Fruit fly (Drosophila melanogaster) whole organism, embryonic: ENCODE measurements around the gene Pxd.

Experiments used
- CG12769 ChIP-seq: fragments of 200-800 bp; sonication (Bioruptor generic); optimal IDR thresholded peaks from 2 replicates; lab custom pipeline; 2019; ENCODE audit warnings: missing biosample characterization, mild to moderate bottlenecking, missing genetic modification characterization, moderate library complexity
- CG15011 ChIP-seq: fragments of 200-800 bp; sonication (Bioruptor generic); optimal IDR thresholded peaks from 3 replicates; lab custom pipeline; 2018; ENCODE audit warnings: missing biosample characterization, mild to moderate bottlenecking, missing genetic modification characterization
- CG1529 ChIP-seq: fragments of 200-800 bp; sonication (Bioruptor generic); optimal IDR thresholded peaks from 3 replicates; lab custom pipeline; 2018; ENCODE audit warnings: missing biosample characterization, missing genetic modification characterization
- CG15479 ChIP-seq: fragments of 200-800 bp; sonication (Bioruptor generic); optimal IDR thresholded peaks from 3 replicates; lab custom pipeline; 2019; ENCODE audit warnings: missing biosample characterization, mild to moderate bottlenecking, missing genetic modification characterization, moderate library complexity
- CG1603 ChIP-seq: fragments of 200-800 bp; sonication (Bioruptor generic); optimal IDR thresholded peaks from 2 replicates; lab custom pipeline; 2019; ENCODE audit warnings: missing biosample characterization, mild to moderate bottlenecking, missing genetic modification characterization, moderate library complexity
- CG16815 ChIP-seq: fragments of 200-800 bp; sonication (Bioruptor generic); optimal IDR thresholded peaks from 3 replicates; lab custom pipeline; 2017; ENCODE audit warnings: missing biosample characterization, mild to moderate bottlenecking, missing genetic modification characterization
- CG17612 ChIP-seq: fragments of 200-800 bp; sonication (Bioruptor generic); IDR thresholded peaks from 2 replicates; pipeline ENCODE4 v1.3.6; 2022; ENCODE audit warnings: missing biosample characterization, missing genetic modification characterization
- CG2120 ChIP-seq: fragments of 200-800 bp; sonication (Bioruptor generic); optimal IDR thresholded peaks from 3 replicates; lab custom pipeline; 2016; ENCODE audit warnings: missing biosample characterization, missing genetic modification characterization
- CG2129 ChIP-seq: fragments of 200-800 bp; sonication (Bioruptor generic); IDR thresholded peaks from 2 replicates; pipeline ENCODE4 v1.3.6; 2022; ENCODE audit warnings: missing biosample characterization, missing genetic modification characterization; ENCODE audit not compliant: partially characterized antibody
- CG2678 ChIP-seq: fragments of 200-800 bp; sonication (Bioruptor generic); optimal IDR thresholded peaks from 3 replicates; lab custom pipeline; 2019; ENCODE audit warnings: missing biosample characterization, mild to moderate bottlenecking, missing genetic modification characterization, moderate library complexity
- CG31224 ChIP-seq: fragments of 200-800 bp; sonication (Bioruptor generic); IDR thresholded peaks from 2 replicates; pipeline ENCODE4 v1.3.6; 2022; ENCODE audit warnings: missing biosample characterization, missing genetic modification characterization
- CG3407 ChIP-seq: fragments of 200-800 bp; sonication (Bioruptor generic); optimal IDR thresholded peaks from 2 replicates; lab custom pipeline; 2018; ENCODE audit warnings: missing biosample characterization, mild to moderate bottlenecking, missing genetic modification characterization
- CG6813 ChIP-seq: fragments of 200-800 bp; sonication (Bioruptor generic); optimal IDR thresholded peaks from 2 replicates; lab custom pipeline; 2017; ENCODE audit warnings: missing biosample characterization, missing genetic modification characterization, mild to moderate bottlenecking, moderate library complexity, missing genetic modification reagents
- CG7357 ChIP-seq: fragments of 200-800 bp; sonication (Bioruptor generic); IDR thresholded peaks from 3 replicates; pipeline ENCODE4 v1.3.6; 2022; ENCODE audit warnings: missing biosample characterization, missing genetic modification characterization
- CoRest ChIP-seq: fragments of 200-800 bp; sonication (Bioruptor generic); optimal IDR thresholded peaks from 3 replicates; lab custom pipeline; 2018; ENCODE audit warnings: missing biosample characterization, mild to moderate bottlenecking, missing genetic modification characterization, moderate library complexity
- Doc3 ChIP-seq: fragments of 200-800 bp; sonication (Bioruptor generic); IDR thresholded peaks from 3 replicates; pipeline ENCODE4 v1.3.6; 2022; ENCODE audit warnings: missing biosample characterization, missing genetic modification characterization; ENCODE audit not compliant: partially characterized antibody
- Dref ChIP-seq: fragments of 200-800 bp; sonication (Bioruptor generic); IDR thresholded peaks from 2 replicates; pipeline ENCODE4 v1.3.6; 2022; ENCODE audit warnings: missing biosample characterization, missing genetic modification characterization
- Drgx ChIP-seq: fragments of 200-800 bp; sonication (Bioruptor generic); IDR thresholded peaks from 2 replicates; pipeline ENCODE4 v1.3.6; 2022; ENCODE audit warnings: missing biosample characterization, missing genetic modification characterization
- Eip74EF ChIP-seq, 2 experiments: fragments of 200-800 bp in 1 of 2; fragments of >200 bp in 1 of 2; sonication (Bioruptor generic) in 1 of 2; optimal IDR thresholded peaks; 2 replicates each; lab custom pipeline; 2017 to 2019; ENCODE audit warnings: missing biosample characterization in 2 of 2, missing genetic modification characterization in 2 of 2, mild to moderate bottlenecking in 1 of 2, moderate library complexity in 1 of 2
- Elba2 ChIP-seq: fragments of 200-800 bp; sonication (Bioruptor generic); optimal IDR thresholded peaks from 3 replicates; lab custom pipeline; 2016; ENCODE audit warnings: missing biosample characterization, missing genetic modification characterization
- HLH54F ChIP-seq: fragments of 200-800 bp; sonication (Bioruptor generic); optimal IDR thresholded peaks from 3 replicates; lab custom pipeline; 2016; ENCODE audit warnings: missing biosample characterization, missing genetic modification characterization
- Hand ChIP-seq: fragments of 200-800 bp; sonication (Bioruptor generic); optimal IDR thresholded peaks from 2 replicates; lab custom pipeline; 2017; ENCODE audit warnings: mild to moderate bottlenecking, missing biosample characterization, missing genetic modification reagents, missing genetic modification characterization
- Mad ChIP-seq: fragments of 200-800 bp; sonication (Bioruptor generic); optimal IDR thresholded peaks from 2 replicates; lab custom pipeline; 2016; ENCODE audit warnings: missing biosample characterization, missing genetic modification characterization
- Max ChIP-seq: fragments of 200-800 bp; sonication (Bioruptor generic); optimal IDR thresholded peaks from 2 replicates; lab custom pipeline; 2016; ENCODE audit warnings: missing biosample characterization, mild to moderate bottlenecking, missing genetic modification characterization
- Oli ChIP-seq: fragments of 200-800 bp; sonication (Bioruptor generic); optimal IDR thresholded peaks from 2 replicates; lab custom pipeline; 2018; ENCODE audit warnings: missing biosample characterization, mild to moderate bottlenecking, missing genetic modification characterization, moderate library complexity
- Pdp1 ChIP-seq, 2 experiments: fragments of 200-800 bp; sonication (Bioruptor generic); optimal IDR thresholded peaks; 3 replicates each; lab custom pipeline; 2016; ENCODE audit warnings: missing biosample characterization in 2 of 2, missing genetic modification characterization in 2 of 2, mild to moderate bottlenecking in 1 of 2, moderate library complexity in 1 of 2
- Ptx1 ChIP-seq: fragments of 200-800 bp; sonication (Bioruptor generic); IDR thresholded peaks from 2 replicates; pipeline ENCODE4 v1.3.6; 2022; ENCODE audit warnings: missing biosample characterization, missing genetic modification characterization
- Sox102F ChIP-seq: fragments of 200-800 bp; sonication (Bioruptor generic); optimal IDR thresholded peaks from 2 replicates; lab custom pipeline; 2018; ENCODE audit warnings: missing biosample characterization, mild to moderate bottlenecking, missing genetic modification characterization, moderate library complexity
- Xrp1 ChIP-seq: fragments of 200-800 bp; sonication (Bioruptor generic); IDR thresholded peaks from 2 replicates; pipeline ENCODE4 v1.3.6; 2022; ENCODE audit warnings: missing biosample characterization, missing genetic modification characterization
- bigmax ChIP-seq: fragments of 200-800 bp; sonication (Bioruptor generic); optimal IDR thresholded peaks from 2 replicates; lab custom pipeline; 2018; ENCODE audit warnings: missing biosample characterization, mild to moderate bottlenecking, missing genetic modification characterization
- br ChIP-seq: fragments of >200 bp; optimal IDR thresholded peaks from 2 replicates; lab custom pipeline; 2017
- bsh ChIP-seq, 2 experiments: fragments of 200-800 bp; sonication (Bioruptor generic); optimal IDR thresholded peaks; 2 replicates each; lab custom pipeline; 2017 to 2018; ENCODE audit warnings: mild to moderate bottlenecking in 2 of 2, missing biosample characterization in 2 of 2, missing genetic modification characterization in 2 of 2, moderate library complexity in 1 of 2
- cad ChIP-seq: fragments of >200 bp; optimal IDR thresholded peaks from 2 replicates; lab custom pipeline; 2017; ENCODE audit warnings: missing biosample characterization, missing genetic modification characterization
- cas ChIP-seq: fragments of 200-800 bp; sonication (Bioruptor generic); IDR thresholded peaks from 2 replicates; pipeline ENCODE4 v1.3.6; 2022; ENCODE audit warnings: missing biosample characterization, missing genetic modification characterization
- cwo ChIP-seq: fragments of 200-800 bp; sonication (Bioruptor generic); optimal IDR thresholded peaks from 3 replicates; lab custom pipeline; 2017; ENCODE audit warnings: missing biosample characterization, missing genetic modification characterization, mild to moderate bottlenecking, moderate library complexity, missing genetic modification reagents
- dimm ChIP-seq: fragments of 200-800 bp; sonication (Bioruptor generic); IDR thresholded peaks from 2 replicates; pipeline ENCODE4 v1.3.6; 2022; ENCODE audit warnings: missing biosample characterization, missing genetic modification characterization
- dmrt99B ChIP-seq: fragments of 200-800 bp; sonication (Bioruptor generic); optimal IDR thresholded peaks from 2 replicates; lab custom pipeline; 2018; ENCODE audit warnings: missing biosample characterization, mild to moderate bottlenecking, missing genetic modification characterization, moderate library complexity
- dpn ChIP-seq, 2 experiments: fragments of 200-800 bp; sonication (Bioruptor generic); optimal IDR thresholded peaks; 3 replicates each; lab custom pipeline; 2016; ENCODE audit warnings: missing biosample characterization in 2 of 2, missing genetic modification characterization in 2 of 2
- emc ChIP-seq: fragments of 200-800 bp; sonication (Bioruptor generic); optimal IDR thresholded peaks from 2 replicates; lab custom pipeline; 2016; ENCODE audit warnings: missing biosample characterization, missing genetic modification characterization
- ems ChIP-seq: fragments of 200-800 bp; sonication (Bioruptor generic); optimal IDR thresholded peaks from 3 replicates; lab custom pipeline; 2016; ENCODE audit warnings: missing biosample characterization, missing genetic modification characterization
- gem ChIP-seq: fragments of 200-800 bp; sonication (Bioruptor generic); optimal IDR thresholded peaks from 2 replicates; lab custom pipeline; 2019; ENCODE audit warnings: missing biosample characterization, mild to moderate bottlenecking, missing genetic modification characterization, moderate library complexity
- gt ChIP-seq: fragments of 200-800 bp; sonication (Bioruptor generic); IDR thresholded peaks from 2 replicates; pipeline ENCODE4 v1.3.6; 2022; ENCODE audit warnings: missing biosample characterization, missing genetic modification characterization
- hth ChIP-seq: fragments of >200 bp; optimal IDR thresholded peaks from 2 replicates; lab custom pipeline; 2017; ENCODE audit warnings: inconsistent platforms
- nau ChIP-seq: fragments of 200-800 bp; sonication (Bioruptor generic); optimal IDR thresholded peaks from 3 replicates; lab custom pipeline; 2017; ENCODE audit warnings: missing biosample characterization, mild to moderate bottlenecking, missing genetic modification characterization, missing genetic modification reagents
- onecut ChIP-seq: fragments of 200-800 bp; sonication (Bioruptor generic); IDR thresholded peaks from 2 replicates; pipeline ENCODE4 v1.3.6; 2022; ENCODE audit warnings: missing biosample characterization, missing genetic modification characterization
- pan ChIP-seq, 4 experiments: fragments of >200 bp in 3 of 4; fragments of 200-800 bp in 1 of 4; sonication (Bioruptor generic) in 1 of 4; optimal IDR thresholded peaks in 3 of 4; IDR thresholded peaks in 1 of 4; 2 replicates each; pipeline versions ENCODE4 v1.3.6 to Lab custom; 2017 to 2022; ENCODE audit warnings: missing biosample characterization in 2 of 4, missing genetic modification characterization in 2 of 4, mixed read lengths in 1 of 4
- pita ChIP-seq: fragments of 200-800 bp; sonication (Bioruptor generic); optimal IDR thresholded peaks from 2 replicates; lab custom pipeline; 2017; ENCODE audit warnings: missing biosample characterization, mild to moderate bottlenecking, missing genetic modification characterization
- sc ChIP-seq, 3 experiments: fragments of >200 bp in 2 of 3; fragments of 200-800 bp in 1 of 3; sonication (Bioruptor generic) in 1 of 3; optimal IDR thresholded peaks; 2 replicates in 2 of 3; 3 replicates in 1 of 3; lab custom pipeline; 2017; ENCODE audit warnings: mild to moderate bottlenecking in 1 of 3, missing biosample characterization in 1 of 3, missing genetic modification characterization in 1 of 3, missing genetic modification reagents in 1 of 3
- slp2 ChIP-seq: fragments of 200-800 bp; sonication (Bioruptor generic); optimal IDR thresholded peaks from 2 replicates; lab custom pipeline; 2016; ENCODE audit warnings: missing biosample characterization, missing genetic modification characterization
- sr ChIP-seq: fragments of 200-800 bp; sonication (Bioruptor generic); IDR thresholded peaks from 3 replicates; pipeline ENCODE4 v1.3.6; 2022; ENCODE audit warnings: missing biosample characterization, missing genetic modification characterization

Pxd gene

dm6 chr3R:16987924-16988298 lies 26.5 kb upstream of the Pxd start:
- TF ChIP-seq Sox102F (GFP tag; lab: Kevin White, UChicago) (peak; percentile 11), CoRest (tag; lab: Kevin White, UChicago) (no peak), gem (tag; lab: Kevin White, UChicago) (peak; percentile 36), Mad (GFP tag; lab: Kevin White, UChicago) (no peak), pita (GFP tag; lab: Kevin White, UChicago) (no peak), CG16815 (GFP tag; lab: Kevin White, UChicago) (no peak), br (lab: Kevin White, UChicago) (no peak), CG2129 (GFP tag; lab: Robert Waterston, UW) (no peak), CG3407 (GFP tag; lab: Kevin White, UChicago) (no peak), CG2120 (GFP tag; lab: Kevin White, UChicago) (peak; percentile 2), Doc3 (GFP tag; lab: Robert Waterston, UW) (no peak), emc (GFP tag; lab: Kevin White, UChicago) (no peak), cwo (GFP tag; lab: Kevin White, UChicago) (no peak), cas (no peak), CG12769 (tag; lab: Kevin White, UChicago) (no peak), Ptx1 (GFP tag; lab: Robert Waterston, UW) (no peak), onecut (GFP tag; lab: Robert Waterston, UW) (no peak), sr (GFP tag; lab: Robert Waterston, UW) (no peak), Pdp1 (GFP tag; optimal IDR thresholded peaks at IDR 0.05; lab: Kevin White, UChicago) (peak in 1 of 2 experiments; percentile 44), CG2678 (tag; lab: Kevin White, UChicago) (peak; percentile 8), cad (GFP tag; lab: Kevin White, UChicago) (no peak), CG15011 (GFP tag; lab: Kevin White, UChicago) (no peak), CG15479 (GFP tag; lab: Kevin White, UChicago) (no peak), hth (lab: Kevin White, UChicago) (no peak), dimm (GFP tag; lab: Robert Waterston, UW) (no peak), CG6813 (GFP tag; lab: Kevin White, UChicago) (no peak), bsh (GFP tag; optimal IDR thresholded peaks at IDR 0.05; lab: Kevin White, UChicago) (no peak), slp2 (GFP tag; lab: Kevin White, UChicago) (no peak), dpn (GFP tag; optimal IDR thresholded peaks at IDR 0.05; lab: Kevin White, UChicago) (peak in 1 of 2 experiments; percentile 10), Eip74EF (GFP tag; optimal IDR thresholded peaks at IDR 0.05; lab: Kevin White, UChicago) (peak in 1 of 2 experiments; percentile 39), Drgx (GFP tag; lab: Robert Waterston, UW) (no peak), dmrt99B (tag; lab: Kevin White, UChicago) (peak; percentile 7), nau (GFP tag; lab: Kevin White, UChicago) (no peak), Max (GFP tag; lab: Kevin White, UChicago) (no peak), CG7357 (GFP tag; lab: Robert Waterston, UW) (no peak), bigmax (GFP tag; lab: Kevin White, UChicago) (no peak), sc (optimal IDR thresholded peaks at IDR 0.05; lab: Kevin White, UChicago) (no peak), sc (GFP tag; optimal IDR thresholded peaks at IDR 0.05; lab: Kevin White, UChicago) (no peak), pan (optimal IDR thresholded peaks at IDR 0.05; lab: Kevin White, UChicago) (no peak), pan (GFP tag; optimal IDR thresholded peaks at IDR 0.05 in 1 of 2, IDR thresholded peaks at IDR 0.05 in 1 of 2) (no peak), CG1529 (no peak), gt (no peak), Oli (tag; lab: Kevin White, UChicago) (peak; percentile 21), CG1603 (peak; percentile 39), CG17612 (no peak), Xrp1 (GFP tag; lab: Robert Waterston, UW) (no peak), Hand (GFP tag; lab: Kevin White, UChicago) (no peak), Elba2 (GFP tag; lab: Kevin White, UChicago) (no peak), Dref (GFP tag; lab: Robert Waterston, UW) (no peak), HLH54F (GFP tag; lab: Kevin White, UChicago) (no peak), CG31224 (GFP tag; lab: Robert Waterston, UW) (no peak), ems (no peak)
